Fruit fly (Drosophila melanogaster) whole organism, pupa: ENCODE results near the gene CG5618.

ENCODE experiments used
- CG10348 ChIP-seq: fragments of 200-800 bp; sonication (Bioruptor generic); IDR thresholded peaks from 2 replicates; pipeline ENCODE4 v1.3.6; 2022; ENCODE audit warnings: missing biosample characterization, missing genetic modification characterization
- CG14655 ChIP-seq: fragments of 200-800 bp; sonication (Bioruptor generic); optimal IDR thresholded peaks from 3 replicates; lab custom pipeline; 2017; ENCODE audit warnings: mild to moderate bottlenecking, missing biosample characterization, missing genetic modification reagents, missing genetic modification characterization
- CG17806 ChIP-seq: fragments of 200-800 bp; sonication (Bioruptor generic); optimal IDR thresholded peaks from 2 replicates; lab custom pipeline; 2018; ENCODE audit warnings: missing biosample characterization, mild to moderate bottlenecking, missing genetic modification characterization, moderate library complexity
- CG34367 ChIP-seq: fragments of 200-800 bp; sonication (Bioruptor generic); optimal IDR thresholded peaks from 2 replicates; lab custom pipeline; 2018; ENCODE audit warnings: missing biosample characterization, mild to moderate bottlenecking, missing genetic modification characterization
- CG4496 ChIP-seq: fragments of 200-800 bp; sonication (Bioruptor generic); IDR thresholded peaks from 3 replicates; pipeline ENCODE4 v1.3.6; 2022; ENCODE audit warnings: missing biosample characterization, missing genetic modification characterization
- CG8159 ChIP-seq: fragments of 200-800 bp; sonication (Bioruptor generic); optimal IDR thresholded peaks from 3 replicates; lab custom pipeline; 2018; ENCODE audit warnings: missing biosample characterization, mild to moderate bottlenecking, missing genetic modification characterization, moderate library complexity
- CG8301 ChIP-seq: fragments of 200-800 bp; sonication (Bioruptor generic); optimal IDR thresholded peaks from 2 replicates; lab custom pipeline; 2018; ENCODE audit warnings: missing biosample characterization, mild to moderate bottlenecking, missing genetic modification characterization
- CG9948 ChIP-seq: fragments of 200-800 bp; sonication (Bioruptor generic); optimal IDR thresholded peaks from 2 replicates; lab custom pipeline; 2018; ENCODE audit warnings: missing biosample characterization, mild to moderate bottlenecking, missing genetic modification characterization, moderate library complexity
- D1 ChIP-seq: fragments of 200-800 bp; sonication (Bioruptor generic); optimal IDR thresholded peaks from 2 replicates; lab custom pipeline; 2018; ENCODE audit warnings: missing biosample characterization, mild to moderate bottlenecking, missing genetic modification characterization, moderate library complexity
- EcR ChIP-seq: fragments of 200-800 bp; sonication (Bioruptor generic); optimal IDR thresholded peaks from 3 replicates; lab custom pipeline; 2019; ENCODE audit warnings: missing biosample characterization, missing genetic modification characterization, mild to moderate bottlenecking, moderate library complexity, missing genetic modification reagents
- Ets98B ChIP-seq: fragments of 200-800 bp; sonication (Bioruptor generic); IDR thresholded peaks from 2 replicates; pipeline ENCODE4 v1.3.6; 2022; ENCODE audit warnings: missing biosample characterization, missing genetic modification characterization
- Pif1A ChIP-seq: fragments of 200-800 bp; sonication (Bioruptor generic); optimal IDR thresholded peaks from 3 replicates; lab custom pipeline; 2016; ENCODE audit warnings: missing biosample characterization, missing genetic modification characterization
- Snoo ChIP-seq: fragments of 200-800 bp; sonication (Bioruptor generic); optimal IDR thresholded peaks from 3 replicates; lab custom pipeline; 2017; ENCODE audit warnings: missing biosample characterization, mild to moderate bottlenecking, missing genetic modification characterization, inconsistent platforms
- fd96Ca ChIP-seq: fragments of 200-800 bp; sonication (Bioruptor generic); IDR thresholded peaks from 3 replicates; pipeline ENCODE4 v1.3.6; 2022; ENCODE audit warnings: missing biosample characterization, missing genetic modification characterization

- peak; percentile 68 for TF ChIP-seq CG14655 (GFP tag; lab: Kevin White, UChicago)
- TF ChIP-seq Pif1A: peak; percentile 64
- TF ChIP-seq D1: peak; percentile 31
- TF ChIP-seq EcR (GFP tag; lab: Kevin White, UChicago): peak; percentile 64
- peak; percentile 52 for TF ChIP-seq CG17806
- TF ChIP-seq CG4496: peak; percentile 32; the same call in 2 of the 3 replicates
- no peak for TF ChIP-seq fd96Ca (GFP tag; lab: Robert Waterston, UW)
- no peak for TF ChIP-seq Ets98B (GFP tag; lab: Robert Waterston, UW)
- peak; percentile 75 for TF ChIP-seq Snoo
- peak; percentile 67 for TF ChIP-seq CG9948
- peak; percentile 57 for TF ChIP-seq CG34367
- TF ChIP-seq CG8159: peak; percentile 77
- peak; percentile 58 for TF ChIP-seq CG8301 (tag; lab: Kevin White, UChicago)
- no peak for TF ChIP-seq CG10348 (GFP tag; lab: Robert Waterston, UW)
These were observed 50.5 kb downstream of the CG5618 start for dm6 chr3L:20403493-20404379.
